Fruit fly (Drosophila melanogaster): ENCODE measurements around the gene CG17928.

DNA sequence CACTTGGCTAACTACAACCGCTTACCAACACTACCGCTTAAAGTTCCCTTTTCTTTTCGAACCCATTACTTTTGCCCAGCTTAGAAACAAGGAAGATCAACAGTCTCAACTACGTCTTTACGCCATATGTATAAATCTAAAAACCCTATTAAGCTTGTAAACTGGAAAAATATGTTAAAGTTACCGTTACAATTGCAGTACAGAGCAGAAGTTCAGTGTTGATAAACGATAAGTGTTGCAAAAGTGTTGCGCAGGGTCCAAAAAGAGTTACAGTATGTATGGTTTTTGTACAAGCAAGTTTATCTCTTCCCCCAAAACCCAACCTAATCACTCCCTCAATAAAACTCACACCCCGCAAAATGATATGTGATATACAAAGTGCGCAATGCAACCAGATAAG lies 44.2 kb upstream of the CG17928 start:
- TF ChIP-seq CG8478 (optimal IDR thresholded peaks at IDR 0.05) (no peak), CTCF (optimal IDR thresholded peaks at IDR 0.05) (no peak)
